Worm (Caenorhabditis elegans) whole organism, L4 larva: ENCODE measurements around the gene lnkn-1.

Experiments
- F10B5.3 ChIP-seq: sonication (generic microtip); optimal IDR thresholded peaks from 2 replicates; lab custom pipeline; 2016; ENCODE audit warnings: mild to moderate bottlenecking, missing genetic modification characterization, missing compliant biosample characterization
- arid-1 ChIP-seq: fragments of 200-800 bp; sonication (Bioruptor generic); conservative IDR thresholded peaks from 2 replicates; pipeline ENCODE4 v1.3.6; 2022; ENCODE audit warnings: missing genetic modification reagents, missing genetic modification characterization, missing compliant biosample characterization
- hlh-11 ChIP-seq: fragments of 200-800 bp; sonication (Bioruptor generic); optimal IDR thresholded peaks from 2 replicates; lab custom pipeline; 2018; ENCODE audit warnings: mild to moderate bottlenecking, missing genetic modification characterization, missing compliant biosample characterization
- jun-1 ChIP-seq: fragments of 150-350 bp; optimal IDR thresholded peaks from 2 replicates; lab custom pipeline; 2014; ENCODE audit warnings: missing biosample characterization, missing genetic modification reagents, missing genetic modification characterization
- lsy-2 ChIP-seq, 2 experiments: fragments of 150-350 bp in 1 of 2; sonication (generic microtip) in 1 of 2; optimal IDR thresholded peaks; 2 replicates each; lab custom pipeline; 2014 to 2017; ENCODE audit warnings: missing biosample characterization in 2 of 2, missing genetic modification characterization in 2 of 2
- nhr-10 ChIP-seq: fragments of 150-350 bp; optimal IDR thresholded peaks from 2 replicates; lab custom pipeline; 2014; ENCODE audit warnings: missing biosample characterization, missing genetic modification characterization
- nhr-77 ChIP-seq: fragments of 150-350 bp; optimal IDR thresholded peaks from 2 replicates; lab custom pipeline; 2014; ENCODE audit warnings: missing biosample characterization, missing genetic modification characterization
- sdz-12 ChIP-seq: fragments of 200-800 bp; sonication (Bioruptor generic); optimal IDR thresholded peaks from 2 replicates; lab custom pipeline; 2018; ENCODE audit warnings: mild to moderate bottlenecking, missing genetic modification characterization, missing compliant biosample characterization
- snpc-4 ChIP-seq: fragments of 150-350 bp; optimal IDR thresholded peaks from 2 replicates; lab custom pipeline; 2014; ENCODE audit warnings: missing biosample characterization, missing genetic modification characterization
- unc-130 ChIP-seq: sonication (generic microtip); optimal IDR thresholded peaks from 2 replicates; lab custom pipeline; 2016; ENCODE audit warnings: missing genetic modification reagents, missing genetic modification characterization, missing compliant biosample characterization
- ztf-11 ChIP-seq: fragments of 150-350 bp; optimal IDR thresholded peaks from 2 replicates; lab custom pipeline; 2014; ENCODE audit warnings: missing biosample characterization, missing genetic modification characterization

- TF ChIP-seq sdz-12 (GFP tag; lab: Kevin White, UChicago) (no peak), jun-1 (tag; lab: Kevin White, UChicago) (no peak), snpc-4 (tag; lab: Kevin White, UChicago) (no peak), nhr-10 (tag; lab: Kevin White, UChicago) (no peak), unc-130 (GFP tag; lab: Kevin White, UChicago) (no peak), hlh-11 (tag; lab: Kevin White, UChicago) (no peak), ztf-11 (tag; lab: Kevin White, UChicago) (no peak), lsy-2 (tag; optimal IDR thresholded peaks at IDR 0.05; lab: Kevin White, UChicago) (no peak), arid-1 (GFP tag; lab: Robert Waterston, UW) (no peak), F10B5.3 (no peak), nhr-77 (tag; lab: Kevin White, UChicago) (no peak)
Measured at ce11 chrIII:8845114-8845513, 44.9 kb upstream of the lnkn-1 start, which contains the start of gene F44E2.6.
